Worm (Caenorhabditis elegans): ENCODE results near the gene F48E8.2.

DNA sequence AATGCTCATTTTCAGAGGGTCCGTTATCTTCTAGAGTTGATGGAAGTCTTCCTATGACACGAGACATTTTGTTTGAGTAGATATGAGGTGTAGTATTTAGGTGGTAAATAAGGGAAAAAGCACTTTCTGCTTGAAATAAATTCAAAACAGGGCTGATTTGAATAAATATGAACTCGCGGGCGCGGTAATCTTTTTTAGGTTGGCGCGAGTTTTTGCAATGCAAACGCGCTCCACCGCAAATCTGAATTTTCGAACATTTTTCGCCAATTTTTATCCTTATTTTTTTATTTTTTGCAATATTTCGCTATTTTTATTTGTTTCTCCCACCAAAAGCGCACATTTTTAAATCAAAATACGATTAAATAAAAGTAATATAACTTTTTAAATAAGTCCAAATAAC lies 16.0 kb upstream of the F48E8.2 start, which contains the start of gene skpt-1:
- no peak for TF ChIP-seq ahr-1 (tag; optimal IDR thresholded peaks at IDR 0.05)
- TF ChIP-seq unc-86 (tag; optimal IDR thresholded peaks at IDR 0.05) = no peak
- TF ChIP-seq pqm-1 (tag; optimal IDR thresholded peaks at IDR 0.05) = no peak
- TF ChIP-seq ceh-30 (tag; optimal IDR thresholded peaks at IDR 0.05) = no peak
- TF ChIP-seq nfya-1 (tag; optimal IDR thresholded peaks at IDR 0.05) = peak; percentile 8
- TF ChIP-seq pha-4 (tag; optimal IDR thresholded peaks at IDR 0.05) = no peak
